Fruit fly (Drosophila melanogaster) whole organism, embryonic: ENCODE results near the gene bsk.

Experiments used
- Abd-B ChIP-seq: fragments of 200-800 bp; sonication (Bioruptor generic); optimal IDR thresholded peaks from 2 replicates; lab custom pipeline; 2018; ENCODE audit warnings: missing biosample characterization, mild to moderate bottlenecking, missing genetic modification characterization, moderate library complexity
- Atf-2 ChIP-seq: fragments of 200-800 bp; sonication (Bioruptor generic); optimal IDR thresholded peaks from 2 replicates; lab custom pipeline; 2016; ENCODE audit warnings: missing biosample characterization, missing genetic modification characterization
- Bgb ChIP-seq: fragments of 200-800 bp; sonication (Bioruptor generic); IDR thresholded peaks from 2 replicates; pipeline ENCODE4 v1.3.6; 2022; ENCODE audit warnings: missing biosample characterization, missing genetic modification characterization; ENCODE audit not compliant: partially characterized antibody
- CG10431 ChIP-seq: fragments of 200-800 bp; sonication (Bioruptor generic); optimal IDR thresholded peaks from 3 replicates; lab custom pipeline; 2018; ENCODE audit warnings: missing biosample characterization, mild to moderate bottlenecking, missing genetic modification characterization
- CG10462 ChIP-seq: fragments of 200-800 bp; sonication (Bioruptor generic); optimal IDR thresholded peaks from 2 replicates; lab custom pipeline; 2016; ENCODE audit warnings: missing biosample characterization, missing genetic modification characterization
- CG11695 ChIP-seq: fragments of 200-800 bp; sonication (Bioruptor generic); IDR thresholded peaks from 3 replicates; pipeline ENCODE4 v1.3.6; 2022; ENCODE audit warnings: missing biosample characterization, missing genetic modification characterization
- CG12071 ChIP-seq: fragments of 200-800 bp; sonication (Bioruptor generic); optimal IDR thresholded peaks from 3 replicates; lab custom pipeline; 2018; ENCODE audit warnings: missing biosample characterization, mild to moderate bottlenecking, missing genetic modification characterization
- CG12219 ChIP-seq: fragments of 200-800 bp; sonication (Bioruptor generic); optimal IDR thresholded peaks from 3 replicates; lab custom pipeline; 2018; ENCODE audit warnings: missing biosample characterization, mild to moderate bottlenecking, missing genetic modification characterization
- CG13424 ChIP-seq: fragments of 200-800 bp; sonication (Bioruptor generic); optimal IDR thresholded peaks from 2 replicates; lab custom pipeline; 2019; ENCODE audit warnings: missing biosample characterization, mild to moderate bottlenecking, missing genetic modification characterization, moderate library complexity
- CG1603 ChIP-seq: fragments of 200-800 bp; sonication (Bioruptor generic); optimal IDR thresholded peaks from 2 replicates; lab custom pipeline; 2019; ENCODE audit warnings: missing biosample characterization, mild to moderate bottlenecking, missing genetic modification characterization, moderate library complexity
- CG16813 ChIP-seq: fragments of 200-800 bp; sonication (Bioruptor generic); IDR thresholded peaks from 3 replicates; pipeline ENCODE4 v1.3.6; 2022; ENCODE audit warnings: missing biosample characterization, missing genetic modification characterization; ENCODE audit not compliant: partially characterized antibody
- CG17802 ChIP-seq: fragments of 200-800 bp; sonication (Bioruptor generic); optimal IDR thresholded peaks from 2 replicates; lab custom pipeline; 2018; ENCODE audit warnings: missing biosample characterization, mild to moderate bottlenecking, missing genetic modification characterization, moderate library complexity
- CG1792 ChIP-seq: fragments of 200-800 bp; sonication (Bioruptor generic); optimal IDR thresholded peaks from 2 replicates; lab custom pipeline; 2016; ENCODE audit warnings: missing biosample characterization, missing genetic modification characterization
- CG1832 ChIP-seq: fragments of 200-800 bp; sonication (Bioruptor generic); optimal IDR thresholded peaks from 2 replicates; lab custom pipeline; 2017; ENCODE audit warnings: missing biosample characterization, mild to moderate bottlenecking, missing genetic modification characterization, inconsistent platforms
- CG18764 ChIP-seq: fragments of 200-800 bp; sonication (Bioruptor generic); optimal IDR thresholded peaks from 3 replicates; lab custom pipeline; 2016; ENCODE audit warnings: missing biosample characterization, missing genetic modification characterization
- CG32532 ChIP-seq: fragments of 200-800 bp; sonication (Bioruptor generic); IDR thresholded peaks from 2 replicates; pipeline ENCODE4 v1.3.6; 2022; ENCODE audit warnings: missing biosample characterization, missing genetic modification characterization
- CG33213 ChIP-seq: fragments of 200-800 bp; sonication (Bioruptor generic); optimal IDR thresholded peaks from 3 replicates; lab custom pipeline; 2016; ENCODE audit warnings: missing biosample characterization, missing genetic modification characterization
- CG33557 ChIP-seq: fragments of 200-800 bp; sonication (Bioruptor generic); optimal IDR thresholded peaks from 2 replicates; lab custom pipeline; 2019; ENCODE audit warnings: missing biosample characterization, mild to moderate bottlenecking, missing genetic modification characterization, moderate library complexity
- CG4360 ChIP-seq: fragments of 200-800 bp; sonication (Bioruptor generic); IDR thresholded peaks from 2 replicates; pipeline ENCODE4 v1.3.6; 2022; ENCODE audit warnings: missing biosample characterization, missing genetic modification characterization
- CG4707 ChIP-seq: fragments of 200-800 bp; sonication (Bioruptor generic); optimal IDR thresholded peaks from 2 replicates; lab custom pipeline; 2018; ENCODE audit warnings: missing biosample characterization, mild to moderate bottlenecking, missing genetic modification characterization, moderate library complexity
- CG5245 ChIP-seq: fragments of 200-800 bp; sonication (Bioruptor generic); optimal IDR thresholded peaks from 3 replicates; lab custom pipeline; 2016; ENCODE audit warnings: missing biosample characterization, missing genetic modification characterization
- CG6689 ChIP-seq: fragments of 200-800 bp; sonication (Bioruptor generic); IDR thresholded peaks from 2 replicates; pipeline ENCODE4 v1.3.6; 2022; ENCODE audit warnings: missing biosample characterization, missing genetic modification characterization
- CG6813 ChIP-seq: fragments of 200-800 bp; sonication (Bioruptor generic); optimal IDR thresholded peaks from 2 replicates; lab custom pipeline; 2017; ENCODE audit warnings: missing biosample characterization, missing genetic modification characterization, mild to moderate bottlenecking, moderate library complexity, missing genetic modification reagents
- CG7372 ChIP-seq: fragments of 200-800 bp; sonication (Bioruptor generic); IDR thresholded peaks from 2 replicates; pipeline ENCODE4 v1.3.6; 2022; ENCODE audit warnings: missing biosample characterization, missing genetic modification characterization
- CG7556 ChIP-seq: fragments of 200-800 bp; sonication (Bioruptor generic); optimal IDR thresholded peaks from 2 replicates; lab custom pipeline; 2017; ENCODE audit warnings: missing biosample characterization, mild to moderate bottlenecking, missing genetic modification characterization
- CG9215 ChIP-seq: fragments of 200-800 bp; sonication (Bioruptor generic); IDR thresholded peaks from 2 replicates; pipeline ENCODE4 v1.3.6; 2022; ENCODE audit warnings: missing biosample characterization, missing genetic modification characterization
- Dip2 ChIP-seq: fragments of 200-800 bp; sonication (Bioruptor generic); IDR thresholded peaks from 2 replicates; pipeline ENCODE4 v1.3.6; 2022; ENCODE audit warnings: missing biosample characterization, missing genetic modification characterization
- Elba2 ChIP-seq: fragments of 200-800 bp; sonication (Bioruptor generic); optimal IDR thresholded peaks from 3 replicates; lab custom pipeline; 2016; ENCODE audit warnings: missing biosample characterization, missing genetic modification characterization
- HmgZ ChIP-seq: fragments of 200-800 bp; sonication (Bioruptor generic); optimal IDR thresholded peaks from 2 replicates; lab custom pipeline; 2018; ENCODE audit warnings: missing biosample characterization, mild to moderate bottlenecking, missing genetic modification characterization
- Meics ChIP-seq: fragments of 200-800 bp; sonication (Bioruptor generic); optimal IDR thresholded peaks from 2 replicates; lab custom pipeline; 2017; ENCODE audit warnings: missing biosample characterization, mild to moderate bottlenecking, missing genetic modification characterization
- NC2α ChIP-seq: fragments of 200-800 bp; sonication (Bioruptor generic); optimal IDR thresholded peaks from 2 replicates; lab custom pipeline; 2016; ENCODE audit warnings: missing biosample characterization, missing genetic modification characterization
- PHDP ChIP-seq: fragments of 200-800 bp; sonication (Bioruptor generic); optimal IDR thresholded peaks from 3 replicates; lab custom pipeline; 2018; ENCODE audit warnings: missing biosample characterization, mild to moderate bottlenecking, missing genetic modification characterization, moderate library complexity
- Poxn ChIP-seq: fragments of 200-800 bp; sonication (Bioruptor generic); IDR thresholded peaks from 2 replicates; pipeline ENCODE4 v1.3.6; 2022; ENCODE audit warnings: missing biosample characterization, missing genetic modification characterization
- bbx ChIP-seq: fragments of 200-800 bp; sonication (Bioruptor generic); IDR thresholded peaks from 2 replicates; pipeline ENCODE4 v1.3.6; 2022; ENCODE audit warnings: missing biosample characterization, missing genetic modification characterization; ENCODE audit not compliant: partially characterized antibody
- bsh ChIP-seq, 2 experiments: fragments of 200-800 bp; sonication (Bioruptor generic); optimal IDR thresholded peaks; 2 replicates each; lab custom pipeline; 2017 to 2018; ENCODE audit warnings: mild to moderate bottlenecking in 2 of 2, missing biosample characterization in 2 of 2, missing genetic modification characterization in 2 of 2, moderate library complexity in 1 of 2
- btn ChIP-seq: fragments of 200-800 bp; sonication (Bioruptor generic); optimal IDR thresholded peaks from 2 replicates; lab custom pipeline; 2016; ENCODE audit warnings: missing biosample characterization, missing genetic modification characterization
- caup ChIP-seq: fragments of 200-800 bp; sonication (Bioruptor generic); optimal IDR thresholded peaks from 3 replicates; lab custom pipeline; 2017; ENCODE audit warnings: missing biosample characterization, mild to moderate bottlenecking, missing genetic modification characterization, moderate library complexity; ENCODE audit not compliant: severe bottlenecking
- ftz-f1 ChIP-seq: fragments of 200-800 bp; sonication (Bioruptor generic); optimal IDR thresholded peaks from 2 replicates; lab custom pipeline; 2016; ENCODE audit warnings: missing biosample characterization, missing genetic modification characterization
- gem ChIP-seq: fragments of 200-800 bp; sonication (Bioruptor generic); optimal IDR thresholded peaks from 2 replicates; lab custom pipeline; 2019; ENCODE audit warnings: missing biosample characterization, mild to moderate bottlenecking, missing genetic modification characterization, moderate library complexity
- lbe ChIP-seq: fragments of 200-800 bp; sonication (Bioruptor generic); optimal IDR thresholded peaks from 2 replicates; lab custom pipeline; 2016; ENCODE audit warnings: missing biosample characterization, mild to moderate bottlenecking, missing genetic modification characterization
- luna ChIP-seq: fragments of 200-800 bp; sonication (Bioruptor generic); optimal IDR thresholded peaks from 2 replicates; lab custom pipeline; 2016; ENCODE audit warnings: missing biosample characterization, missing genetic modification characterization
- org-1 ChIP-seq: fragments of 200-800 bp; sonication (Bioruptor generic); optimal IDR thresholded peaks from 2 replicates; lab custom pipeline; 2017; ENCODE audit warnings: missing biosample characterization, missing genetic modification characterization
- pb ChIP-seq: fragments of 200-800 bp; sonication (Bioruptor generic); optimal IDR thresholded peaks from 3 replicates; lab custom pipeline; 2016; ENCODE audit warnings: missing biosample characterization, missing genetic modification characterization
- pros ChIP-seq: fragments of 200-800 bp; sonication (Bioruptor generic); optimal IDR thresholded peaks from 3 replicates; lab custom pipeline; 2019; ENCODE audit warnings: missing biosample characterization, mild to moderate bottlenecking, missing genetic modification characterization, moderate library complexity
- row ChIP-seq: fragments of 200-800 bp; sonication (Bioruptor generic); IDR thresholded peaks from 3 replicates; pipeline ENCODE4 v1.3.6; 2022; ENCODE audit warnings: missing biosample characterization, missing genetic modification characterization
- sna ChIP-seq: fragments of 200-800 bp; sonication (Bioruptor generic); IDR thresholded peaks from 2 replicates; pipeline ENCODE4 v1.3.6; 2022; ENCODE audit warnings: missing biosample characterization, missing genetic modification characterization; ENCODE audit not compliant: partially characterized antibody
- stc ChIP-seq: fragments of 200-800 bp; sonication (Bioruptor generic); IDR thresholded peaks from 2 replicates; pipeline ENCODE4 v1.3.6; 2022; ENCODE audit warnings: missing biosample characterization, missing genetic modification characterization
- tin ChIP-seq: fragments of 200-800 bp; sonication (Bioruptor generic); optimal IDR thresholded peaks from 3 replicates; lab custom pipeline; 2016; ENCODE audit warnings: missing biosample characterization, missing genetic modification characterization
- vnd ChIP-seq: fragments of 200-800 bp; sonication (Bioruptor generic); IDR thresholded peaks from 3 replicates; pipeline ENCODE4 v1.3.6; 2022; ENCODE audit warnings: missing biosample characterization, missing genetic modification characterization; ENCODE audit not compliant: partially characterized antibody

bsk gene

dm6 chr2L:10237725-10238446, 12.4 kb downstream of the bsk start, which contains the start of gene mthl15 (continued):
- TF ChIP-seq HmgZ (tag; lab: Kevin White, UChicago), result peak; percentile 54
- TF ChIP-seq PHDP (tag; lab: Kevin White, UChicago), result no peak
- no peak for TF ChIP-seq CG33213 (GFP tag; lab: Kevin White, UChicago)
- no peak for TF ChIP-seq CG16813 (GFP tag; lab: Robert Waterston, UW)
- no peak for TF ChIP-seq bbx (GFP tag; lab: Robert Waterston, UW)
- no peak for TF ChIP-seq luna (GFP tag; lab: Kevin White, UChicago)
- no peak; the same call in 1 of the 2 replicates for TF ChIP-seq stc
- no peak for TF ChIP-seq CG4360 (GFP tag; lab: Robert Waterston, UW)
- TF ChIP-seq CG7372, result no peak
- TF ChIP-seq CG12071, result no peak
- TF ChIP-seq caup (GFP tag; lab: Kevin White, UChicago), result no peak
- TF ChIP-seq NC2α (GFP tag; lab: Kevin White, UChicago), result peak; percentile 22
- TF ChIP-seq bsh (GFP tag; optimal IDR thresholded peaks at IDR 0.05; lab: Kevin White, UChicago), result no peak
- TF ChIP-seq CG9215 (GFP tag; lab: Robert Waterston, UW), result no peak
- TF ChIP-seq CG6689, result no peak
- TF ChIP-seq ftz-f1 (GFP tag; lab: Kevin White, UChicago), result no peak
- no peak for TF ChIP-seq tin (GFP tag; lab: Kevin White, UChicago)
- no peak for TF ChIP-seq CG5245 (GFP tag; lab: Kevin White, UChicago)
- peak; percentile 36 for TF ChIP-seq CG33557 (GFP tag; lab: Kevin White, UChicago)
- TF ChIP-seq org-1 (GFP tag; lab: Kevin White, UChicago), result no peak
- no peak for TF ChIP-seq CG6813
- TF ChIP-seq CG18764 (GFP tag; lab: Kevin White, UChicago), result no peak
- no peak for TF ChIP-seq pros (GFP tag; lab: Kevin White, UChicago)
- TF ChIP-seq gem (tag; lab: Kevin White, UChicago), result no peak
- TF ChIP-seq CG10431 (GFP tag; lab: Kevin White, UChicago), result no peak
- TF ChIP-seq CG13424, result peak; percentile 9
- no peak for TF ChIP-seq sna (GFP tag; lab: Robert Waterston, UW)
- peak; percentile 63 for TF ChIP-seq CG1603 (tag; lab: Kevin White, UChicago)
- no peak for TF ChIP-seq btn (GFP tag; lab: Kevin White, UChicago)
- TF ChIP-seq Poxn (GFP tag; lab: Robert Waterston, UW), result no peak
- no peak for TF ChIP-seq Atf-2 (GFP tag; lab: Kevin White, UChicago)
- no peak for TF ChIP-seq Elba2 (GFP tag; lab: Kevin White, UChicago)
- 0 out of 3 replicates have a peak, but pooled peaks have one; percentile 11 for TF ChIP-seq row (GFP tag; lab: Robert Waterston, UW)
- TF ChIP-seq CG4707 (GFP tag; lab: Kevin White, UChicago), result no peak
- TF ChIP-seq Meics (GFP tag; lab: Kevin White, UChicago), result peak; percentile 87
- TF ChIP-seq CG1832 (GFP tag; lab: Kevin White, UChicago), result no peak
- peak; percentile 28; the same call in 1 of the 3 replicates for TF ChIP-seq CG11695 (GFP tag; lab: Robert Waterston, UW)
- TF ChIP-seq vnd (GFP tag; lab: Robert Waterston, UW), result no peak
- TF ChIP-seq CG7556 (GFP tag; lab: Kevin White, UChicago), result no peak
- TF ChIP-seq CG1792 (GFP tag; lab: Kevin White, UChicago), result no peak
- TF ChIP-seq pb (GFP tag; lab: Kevin White, UChicago), result no peak
- no peak for TF ChIP-seq CG10462 (GFP tag; lab: Kevin White, UChicago)
- TF ChIP-seq CG32532 (GFP tag; lab: Robert Waterston, UW), result no peak
- TF ChIP-seq Abd-B (GFP tag; lab: Kevin White, UChicago), result no peak
- no peak for TF ChIP-seq Dip2 (GFP tag; lab: Robert Waterston, UW)
- no peak for TF ChIP-seq lbe (GFP tag; lab: Kevin White, UChicago)
- peak; percentile 20 for TF ChIP-seq CG17802 (tag; lab: Kevin White, UChicago)
- no peak for TF ChIP-seq Bgb (GFP tag; lab: Robert Waterston, UW)
- peak; percentile 31 for TF ChIP-seq CG12219 (GFP tag; lab: Kevin White, UChicago)
